Worm (Caenorhabditis elegans) whole organism, L4/young adult: ENCODE measurements around the gene srh-271.

ENCODE experiments used
- W03F9.2 ChIP-seq: fragments of 150-350 bp; optimal IDR thresholded peaks from 2 replicates; lab custom pipeline; 2014; ENCODE audit warnings: missing biosample characterization, missing genetic modification characterization
- dao-5 ChIP-seq: sonication (generic microtip); optimal IDR thresholded peaks from 2 replicates; lab custom pipeline; 2016; ENCODE audit warnings: missing genotype, missing genetic modification characterization, moderate library complexity, missing compliant biosample characterization
- him-1 ChIP-seq: sonication (generic microtip); optimal IDR thresholded peaks from 2 replicates; lab custom pipeline; 2016; ENCODE audit warnings: missing genotype, missing genetic modification reagents, missing genetic modification characterization, missing compliant biosample characterization

ce11 chrV:2664525-2665053, 42.8 kb upstream of the srh-271 start, which contains the start of gene ndx-2:
- no peak for TF ChIP-seq him-1 (tag; lab: Kevin White, UChicago)
- TF ChIP-seq dao-5 = peak; percentile 33
- TF ChIP-seq W03F9.2 (tag; lab: Kevin White, UChicago) = no peak
